Worm (Caenorhabditis elegans) whole organism, midembryonic: Measurements from ENCODE around the gene R08F11.4.

Experiments used
- T22C8.4 ChIP-seq: fragments of 200-800 bp; sonication (Bioruptor generic); IDR thresholded peaks from 2 replicates; pipeline ENCODE4 v1.3.6; 2022; ENCODE audit warnings: missing genetic modification characterization, missing compliant biosample characterization
- flt-1 ChIP-seq: fragments of 200-800 bp; sonication (Bioruptor generic); IDR thresholded peaks from 2 replicates; pipeline ENCODE4 v1.3.6; 2022; ENCODE audit warnings: missing genetic modification characterization, missing compliant biosample characterization
- med-1 ChIP-seq: sonication (generic microtip); optimal IDR thresholded peaks from 2 replicates; lab custom pipeline; 2017; ENCODE audit warnings: missing genetic modification characterization, mild to moderate bottlenecking, missing compliant biosample characterization, antibody characterized with exemption, missing genetic modification reagents; ENCODE audit not compliant: insufficient read depth
- tab-1 ChIP-seq: fragments of 200-800 bp; sonication (Bioruptor generic); IDR thresholded peaks from 2 replicates; pipeline ENCODE4 v1.3.6; 2022; ENCODE audit warnings: missing genetic modification characterization, missing compliant biosample characterization

ce11 chrV:3800378-3800777 lies 4.9 kb downstream of the R08F11.4 start, which contains the start of gene srt-30:
- TF ChIP-seq flt-1 (GFP tag; lab: Robert Waterston, UW) (no peak), tab-1 (GFP tag; lab: Robert Waterston, UW) (no peak), T22C8.4 (no peak), med-1 (GFP tag; lab: Kevin White, UChicago) (no peak)
